Fruit fly (Drosophila melanogaster): ENCODE data around the gene CG5664.
A peak's percentile ranks its signal among the peaks of the same experiment; 100 is the strongest.

CG5664 gene

DNA sequence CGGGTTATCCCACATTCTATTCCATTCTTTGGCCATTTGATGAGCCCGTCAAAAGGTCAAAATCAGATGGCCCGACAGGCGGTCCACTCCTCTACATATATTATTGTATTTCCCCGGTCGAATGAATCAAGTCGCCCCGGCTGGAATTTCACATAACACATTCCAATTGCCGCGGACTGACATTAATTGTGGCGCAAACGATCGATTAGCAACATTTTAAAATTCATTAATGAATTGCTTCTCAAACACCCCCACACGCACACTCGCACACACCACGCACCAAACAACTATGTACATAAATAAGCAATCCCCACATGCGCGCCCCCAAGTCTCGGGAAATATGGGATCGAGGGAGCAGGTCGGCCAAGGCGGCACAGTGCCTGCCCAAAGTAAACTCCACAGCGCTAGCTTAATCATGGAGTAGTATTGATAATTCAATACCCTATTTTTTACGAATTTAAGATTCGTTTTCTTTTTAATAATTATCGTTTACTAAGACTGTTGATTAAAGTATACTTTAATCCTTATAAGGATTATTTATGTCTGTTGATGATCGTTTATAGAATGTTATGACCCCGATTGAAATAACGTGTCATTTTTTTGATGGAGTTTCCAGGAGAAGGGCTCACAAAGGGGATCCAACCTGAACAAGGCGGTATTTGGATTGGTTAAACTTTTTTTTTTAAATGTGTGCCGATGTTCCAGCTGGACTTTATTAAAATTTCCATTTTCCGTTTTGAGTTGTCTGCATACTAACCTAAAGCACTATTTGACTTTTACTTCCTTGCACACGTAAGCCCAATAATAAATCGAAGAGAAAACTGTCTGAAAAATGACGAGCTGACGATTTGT, 24.3 kb upstream of the CG5664 start:
- TF ChIP-seq fd64A (GFP tag; optimal IDR thresholded peaks at IDR 0.05) (peak; percentile 83), CG10979 (tag; optimal IDR thresholded peaks at IDR 0.05) (peak; percentile 31), CG7987 (GFP tag; optimal IDR thresholded peaks at IDR 0.05) (no peak), D (optimal IDR thresholded peaks at IDR 0.05) (no peak), D (GFP tag; optimal IDR thresholded peaks at IDR 0.05) (peak; percentile 17), bab2 (GFP tag; optimal IDR thresholded peaks at IDR 0.05) (no peak), Ets65A (GFP tag) (peak; percentile 42), kay (GFP tag; optimal IDR thresholded peaks at IDR 0.05) (no peak), abd-A (tag; optimal IDR thresholded peaks at IDR 0.05) (peak; percentile 63), nmo (GFP tag; optimal IDR thresholded peaks at IDR 0.05) (peak; percentile 33), Pdp1 (GFP tag; optimal IDR thresholded peaks at IDR 0.05) (peak in 1 of 2 experiments; percentile 2), Ptx1 (GFP tag; IDR thresholded peaks at IDR 0.05) (0 out of 2 replicates have a peak, but pooled peaks have one; percentile 10), lab (GFP tag; optimal IDR thresholded peaks at IDR 0.05) (no peak), CG2199 (GFP tag; IDR thresholded peaks at IDR 0.05) (0 out of 3 replicates have a peak, but pooled peaks have one; percentile 61), lola (GFP tag; optimal IDR thresholded peaks at IDR 0.05) (peak in 1 of 3 experiments; percentile 26), sens (GFP tag) (peak; percentile 86), CG17361 (GFP tag; IDR thresholded peaks at IDR 0.05) (peak; percentile 61; the same call in 1 of the 3 replicates), gem (tag; optimal IDR thresholded peaks at IDR 0.05) (peak; percentile 17), Hr78 (GFP tag; optimal IDR thresholded peaks at IDR 0.05) (peak in 1 of 2 experiments; percentile 33), Sox100B (GFP tag; optimal IDR thresholded peaks at IDR 0.05) (peak; percentile 33), dmrt11E (tag; optimal IDR thresholded peaks at IDR 0.05) (peak; percentile 2), CG31441 (GFP tag; IDR thresholded peaks at IDR 0.05) (0 out of 2 replicates have a peak, but pooled peaks have one; percentile 20), CG8388 (GFP tag; optimal IDR thresholded peaks at IDR 0.05) (peak; percentile 98), row (GFP tag; IDR thresholded peaks at IDR 0.05) (0 out of 3 replicates have a peak, but pooled peaks have one; percentile 12), Six4 (GFP tag; optimal IDR thresholded peaks at IDR 0.05) (no peak), cg (GFP tag; optimal IDR thresholded peaks at IDR 0.05) (peak; percentile 8), CG18262 (tag; optimal IDR thresholded peaks at IDR 0.05) (peak; percentile 64), D19A (tag; optimal IDR thresholded peaks at IDR 0.05) (peak; percentile 64), phol (tag; optimal IDR thresholded peaks at IDR 0.05) (no peak), sd (tag; optimal IDR thresholded peaks at IDR 0.05) (peak; percentile 88), scrt (GFP tag; optimal IDR thresholded peaks at IDR 0.05) (no peak), CG18011 (GFP tag; optimal IDR thresholded peaks at IDR 0.05) (no peak)

DNA sequence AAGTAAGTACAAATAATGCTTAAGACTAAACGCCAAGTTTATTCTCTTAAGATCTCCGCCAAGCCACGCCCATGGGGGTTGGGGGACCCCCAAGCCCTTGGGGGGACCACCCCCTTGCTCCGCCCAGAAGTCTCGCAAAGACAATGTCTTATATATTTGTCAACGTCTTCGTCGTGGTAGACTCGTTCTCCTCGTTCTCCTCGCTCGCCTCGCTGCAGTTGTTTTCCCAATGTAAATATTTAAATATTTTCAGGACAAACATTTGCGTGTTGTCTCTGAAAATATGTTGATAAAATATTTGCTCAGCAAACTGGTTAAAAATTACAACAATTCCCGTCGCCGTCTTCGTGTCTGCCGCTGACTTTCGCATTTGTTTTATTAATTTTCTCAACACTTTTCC, 23.1 kb upstream of the CG5664 start:
- no peak for TF ChIP-seq ro (GFP tag; IDR thresholded peaks at IDR 0.05)
- no peak for TF ChIP-seq Oaz (GFP tag; IDR thresholded peaks at IDR 0.05)
- no peak for TF ChIP-seq zfh2 (GFP tag; optimal IDR thresholded peaks at IDR 0.05)
- TF ChIP-seq Taf1 (GFP tag; IDR thresholded peaks at IDR 0.05): no peak
- TF ChIP-seq CG12744 (GFP tag; optimal IDR thresholded peaks at IDR 0.05): peak; percentile 17
- no peak for TF ChIP-seq bowl (GFP tag; IDR thresholded peaks at IDR 0.05)
- TF ChIP-seq YL-1 (GFP tag; optimal IDR thresholded peaks at IDR 0.05): peak; percentile 61
- TF ChIP-seq vvl (GFP tag; IDR thresholded peaks at IDR 0.05): peak; percentile 71
- 0 out of 3 replicates have a peak, but pooled peaks have one; percentile 12 for TF ChIP-seq CG7357 (GFP tag; IDR thresholded peaks at IDR 0.05)
- no peak for TF ChIP-seq Ptx1 (GFP tag; IDR thresholded peaks at IDR 0.05)
- no peak for TF ChIP-seq lmd (GFP tag; IDR thresholded peaks at IDR 0.05)
- TF ChIP-seq slp2 (GFP tag; optimal IDR thresholded peaks at IDR 0.05): peak; percentile 25
- peak; percentile 77 for TF ChIP-seq CG17359 (tag; optimal IDR thresholded peaks at IDR 0.05)
- peak; percentile 91 for TF ChIP-seq CG2712 (tag; optimal IDR thresholded peaks at IDR 0.05)
- no peak for TF ChIP-seq B-H2 (GFP tag; optimal IDR thresholded peaks at IDR 0.05)
- TF ChIP-seq CG1603 (tag; optimal IDR thresholded peaks at IDR 0.05): peak; percentile 89
- TF ChIP-seq Bdp1 (GFP tag; optimal IDR thresholded peaks at IDR 0.05): peak; percentile 45
- TF ChIP-seq cad (GFP tag; optimal IDR thresholded peaks at IDR 0.05): no peak
- TF ChIP-seq Hr3 (GFP tag; optimal IDR thresholded peaks at IDR 0.05): no peak
